Worm (Caenorhabditis elegans): ENCODE results near the gene C16D9.9.

ce11 chrV:8252532-8252931 is 11.5 kb upstream of the C16D9.9 start:
- no peak for TF ChIP-seq lin-13 (tag; optimal IDR thresholded peaks at IDR 0.05)
- TF ChIP-seq nhr-12 (tag; optimal IDR thresholded peaks at IDR 0.05): no peak
- TF ChIP-seq snpc-4 (tag; optimal IDR thresholded peaks at IDR 0.05): no peak
- TF ChIP-seq cnd-1 (tag; optimal IDR thresholded peaks at IDR 0.05): no peak
- no peak for TF ChIP-seq nhr-76 (tag; optimal IDR thresholded peaks at IDR 0.05)
- no peak for TF ChIP-seq lsy-2 (tag; optimal IDR thresholded peaks at IDR 0.05)
- no peak for TF ChIP-seq mls-2 (tag; optimal IDR thresholded peaks at IDR 0.05)
- no peak for TF ChIP-seq pha-4 (tag; optimal IDR thresholded peaks at IDR 0.05)
- TF ChIP-seq ceh-43 (GFP tag; optimal IDR thresholded peaks at IDR 0.05): no peak
- no peak for TF ChIP-seq sptf-1 (tag; optimal IDR thresholded peaks at IDR 0.05)
- no peak for TF ChIP-seq blmp-1 (tag; optimal IDR thresholded peaks at IDR 0.05)
- TF ChIP-seq mep-1 (tag; optimal IDR thresholded peaks at IDR 0.05): no peak
- peak; percentile 84 for TF ChIP-seq unc-62 (GFP tag; optimal IDR thresholded peaks at IDR 0.05)

All from whole organism, mixed stage, embryonic.